Worm (Caenorhabditis elegans): ENCODE measurements around the gene nmt-1.

ce11 chrIII:6147903-6148302 is 31.8 kb upstream of the nmt-1 start, which contains the start of gene Y42G9A.2:
- TF ChIP-seq hmg-4 (GFP tag; optimal IDR thresholded peaks at IDR 0.05) (no peak), hmbx-1 (tag; optimal IDR thresholded peaks at IDR 0.05) (no peak), ama-1 (optimal IDR thresholded peaks at IDR 0.05) (no peak), tbx-37 (GFP tag; conservative IDR thresholded peaks at IDR 0.05) (no peak), flt-1 (GFP tag; IDR thresholded peaks at IDR 0.05) (no peak)
